Fruit fly (Drosophila melanogaster) whole organism, embryonic: ENCODE results near the gene swa.

Source experiments
- CG10959 ChIP-seq: fragments of 200-800 bp; sonication (Bioruptor generic); IDR thresholded peaks from 2 replicates; pipeline ENCODE4 v1.3.6; 2022; ENCODE audit warnings: missing biosample characterization, missing genetic modification characterization
- CG13624 ChIP-seq: fragments of 200-800 bp; sonication (Bioruptor generic); optimal IDR thresholded peaks from 2 replicates; lab custom pipeline; 2016; ENCODE audit warnings: missing biosample characterization, missing genetic modification characterization
- CG9876 ChIP-seq: fragments of 200-800 bp; sonication (Bioruptor generic); optimal IDR thresholded peaks from 2 replicates; lab custom pipeline; 2016; ENCODE audit warnings: missing biosample characterization, missing genetic modification characterization
- otp ChIP-seq: fragments of 200-800 bp; sonication (Bioruptor generic); IDR thresholded peaks from 3 replicates; pipeline ENCODE4, ENCODE4 v1.3.6; 2022; ENCODE audit warnings: missing biosample characterization, missing genetic modification characterization

DNA sequence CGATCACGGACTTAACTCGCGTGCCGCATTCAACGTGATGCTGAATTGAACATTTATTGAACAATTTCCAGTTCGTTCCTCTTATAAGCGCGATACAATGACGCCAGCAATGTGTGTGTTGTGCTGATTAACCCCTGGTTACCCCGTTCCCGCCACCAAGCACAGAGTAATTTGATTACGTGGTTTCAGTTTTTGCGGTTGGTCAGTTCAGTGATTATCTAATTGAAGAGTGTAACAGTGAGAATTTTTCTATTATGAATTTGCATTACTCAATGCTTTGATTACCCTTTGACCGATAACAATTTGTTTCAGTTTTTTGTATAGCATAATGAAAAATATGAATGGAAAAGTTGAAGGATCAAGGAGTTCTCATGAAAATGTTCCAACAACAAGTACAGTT, 27.8 kb downstream of the swa start, which contains the start of gene CG3842:
- TF ChIP-seq CG13624 (GFP tag; lab: Kevin White, UChicago) (no peak), otp (GFP tag; lab: Robert Waterston, UW) (no peak), CG10959 (no peak), CG9876 (GFP tag; lab: Kevin White, UChicago) (no peak)
